Worm (Caenorhabditis elegans): Measurements from ENCODE around the gene srd-32.

DNA sequence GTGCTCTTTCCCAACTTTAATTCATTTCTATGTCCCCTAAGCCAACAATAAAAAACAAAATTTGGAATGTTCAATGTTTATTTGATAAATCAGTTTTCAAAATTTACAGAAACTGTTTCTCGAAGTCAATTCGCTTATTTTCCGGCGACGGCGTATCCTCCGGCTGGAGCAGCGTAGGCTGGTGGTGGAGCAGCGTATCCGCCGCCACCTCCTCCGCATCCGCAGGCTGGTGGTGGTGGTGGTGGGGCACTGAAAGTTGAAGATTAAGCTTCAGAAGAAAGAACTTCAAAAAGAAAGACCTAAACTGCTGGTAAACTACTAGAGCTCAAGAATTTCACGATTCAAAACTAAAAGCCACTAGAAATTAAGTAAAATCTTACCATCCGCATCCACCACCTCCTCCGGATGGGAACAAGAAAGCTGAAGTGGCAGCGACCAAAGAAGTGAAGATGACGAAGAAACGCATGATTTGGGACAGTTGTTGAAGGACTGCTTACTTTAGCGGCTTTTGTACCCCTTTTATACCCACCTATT lies 52.7 kb downstream of the srd-32 start, which contains the start of gene C02E7.7:
- no peak for TF ChIP-seq unc-39 (tag; optimal IDR thresholded peaks at IDR 0.05)
- no peak for TF ChIP-seq nhr-77 (tag; optimal IDR thresholded peaks at IDR 0.05)
- TF ChIP-seq daf-12 (tag; optimal IDR thresholded peaks at IDR 0.05), result no peak
- no peak for TF ChIP-seq ztf-11 (tag; optimal IDR thresholded peaks at IDR 0.05)

Data from whole organism, L3 larva.